Worm (Caenorhabditis elegans): ENCODE results near the gene Y105C5A.1268.
A peak's percentile ranks its signal among the peaks of the same experiment; 100 is the strongest.

The Y105C5A.1268 gene

DNA sequence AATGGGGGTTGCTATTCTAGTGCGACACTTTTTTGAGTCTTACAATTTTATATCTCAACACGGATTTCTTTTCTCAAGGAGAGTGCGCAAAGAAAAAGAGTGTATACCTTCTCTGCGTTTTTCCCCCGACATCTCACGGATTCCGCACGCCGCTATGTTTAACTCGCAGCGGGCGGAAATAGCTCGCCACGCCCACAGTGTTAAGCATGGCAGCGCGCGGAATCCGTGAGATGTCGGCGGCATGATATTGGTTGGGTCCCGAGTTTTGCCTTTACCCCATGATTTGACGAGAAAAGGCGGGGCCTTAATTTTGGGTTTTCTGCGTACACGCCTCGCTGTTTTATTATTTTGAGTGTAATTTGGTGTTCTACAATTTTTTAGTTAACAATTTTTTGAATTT lies 45.6 kb upstream of the Y105C5A.1268 start:
- TF ChIP-seq unc-86 (tag; optimal IDR thresholded peaks at IDR 0.05), result no peak
- no peak for TF ChIP-seq syd-9 (tag; optimal IDR thresholded peaks at IDR 0.05)
- no peak for TF ChIP-seq ceh-14 (tag; optimal IDR thresholded peaks at IDR 0.05)
- TF ChIP-seq tbx-7 (tag; optimal IDR thresholded peaks at IDR 0.05), result no peak
- no peak for TF ChIP-seq T23F11.4 (GFP tag; optimal IDR thresholded peaks at IDR 0.05)
- no peak for TF ChIP-seq ceh-9 (tag; optimal IDR thresholded peaks at IDR 0.05)
- no peak for TF ChIP-seq fkh-10 (GFP tag; optimal IDR thresholded peaks at IDR 0.05)
- TF ChIP-seq unc-42 (tag; optimal IDR thresholded peaks at IDR 0.05), result no peak
- TF ChIP-seq lim-6 (tag; optimal IDR thresholded peaks at IDR 0.05), result no peak
- no peak for TF ChIP-seq hlh-8 (tag; optimal IDR thresholded peaks at IDR 0.05)
- no peak for TF ChIP-seq K09A11.1 (tag; optimal IDR thresholded peaks at IDR 0.05; ENCODE audit: insufficient read depth)
- no peak for TF ChIP-seq unc-3 (GFP tag; conservative IDR thresholded peaks at IDR 0.05)
- no peak for TF ChIP-seq unc-3 (tag; optimal IDR thresholded peaks at IDR 0.05)
- TF ChIP-seq pha-4 (tag; optimal IDR thresholded peaks at IDR 0.05), result no peak
- no peak for TF ChIP-seq fkh-6 (tag; optimal IDR thresholded peaks at IDR 0.05)
- no peak for TF ChIP-seq hlh-6 (tag; optimal IDR thresholded peaks at IDR 0.05)
- no peak for TF ChIP-seq ama-1 (optimal IDR thresholded peaks at IDR 0.05)
- TF ChIP-seq ttx-3 (tag; optimal IDR thresholded peaks at IDR 0.05), result no peak
- no peak for TF ChIP-seq hlh-15 (tag; optimal IDR thresholded peaks at IDR 0.05)

DNA sequence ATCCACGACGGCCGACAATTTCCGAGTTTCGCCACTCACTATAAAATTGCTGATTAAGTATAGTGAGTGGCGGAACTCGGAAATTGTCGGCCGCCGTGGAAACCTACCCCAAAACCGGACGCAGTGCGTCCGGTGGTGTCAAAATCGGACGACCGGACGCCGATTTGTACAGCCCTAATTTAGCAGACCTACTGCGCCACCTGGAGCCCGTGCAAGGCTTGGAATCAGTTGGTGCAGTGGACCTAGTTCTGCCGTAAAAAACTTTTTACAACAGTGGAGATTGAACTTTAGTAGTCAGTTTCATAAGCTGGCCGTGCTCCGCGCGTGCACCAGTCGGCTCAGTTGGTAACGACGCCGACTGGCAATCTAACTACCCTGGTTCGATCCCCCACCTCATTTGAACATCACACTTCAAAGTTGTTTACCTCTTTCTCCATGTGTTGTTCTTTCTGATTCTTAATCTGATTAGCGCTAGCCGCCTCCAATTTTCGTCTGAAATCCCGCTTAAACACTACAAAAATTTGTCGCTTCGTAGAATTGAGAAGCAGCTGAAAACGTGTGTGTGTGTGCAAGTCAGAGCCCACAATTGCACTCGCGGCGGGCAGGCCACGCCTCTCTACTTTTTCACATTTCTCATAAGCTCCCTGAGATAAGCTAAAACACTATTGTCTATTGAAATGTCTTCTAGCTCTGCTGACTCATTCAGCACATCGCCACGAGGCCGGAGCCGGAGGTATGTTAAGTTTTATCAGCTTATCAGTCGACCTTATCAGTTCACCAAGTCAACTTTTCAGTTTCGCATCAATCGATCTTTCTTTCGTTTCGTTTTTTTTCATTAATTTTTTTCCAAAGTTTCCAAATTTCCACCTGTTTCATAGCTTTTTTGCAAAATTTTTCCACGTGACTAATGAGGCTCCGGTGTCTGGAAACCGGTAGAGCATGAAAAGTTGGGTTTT lies 42.5 kb upstream of the Y105C5A.1268 start, which contains the start of gene Y105C5A.15:
Gene Y105C5A.15 (plus strand): TSS at position 678 of the 956 bp plus-strand sequence.
- no peak for TF ChIP-seq che-1 (tag; optimal IDR thresholded peaks at IDR 0.05)
- no peak for TF ChIP-seq hlh-15 (tag; optimal IDR thresholded peaks at IDR 0.05)
- no peak for TF ChIP-seq lim-6 (tag; optimal IDR thresholded peaks at IDR 0.05)
- TF ChIP-seq ceh-22 (tag; optimal IDR thresholded peaks at IDR 0.05), result no peak
- TF ChIP-seq C08G9.2 (tag; optimal IDR thresholded peaks at IDR 0.05), result no peak
- TF ChIP-seq pax-1 (tag; optimal IDR thresholded peaks at IDR 0.05), result no peak
- TF ChIP-seq sdc-2 (tag; optimal IDR thresholded peaks at IDR 0.05), result no peak
- TF ChIP-seq elt-2 (tag; optimal IDR thresholded peaks at IDR 0.05), result peak; percentile 53

DNA sequence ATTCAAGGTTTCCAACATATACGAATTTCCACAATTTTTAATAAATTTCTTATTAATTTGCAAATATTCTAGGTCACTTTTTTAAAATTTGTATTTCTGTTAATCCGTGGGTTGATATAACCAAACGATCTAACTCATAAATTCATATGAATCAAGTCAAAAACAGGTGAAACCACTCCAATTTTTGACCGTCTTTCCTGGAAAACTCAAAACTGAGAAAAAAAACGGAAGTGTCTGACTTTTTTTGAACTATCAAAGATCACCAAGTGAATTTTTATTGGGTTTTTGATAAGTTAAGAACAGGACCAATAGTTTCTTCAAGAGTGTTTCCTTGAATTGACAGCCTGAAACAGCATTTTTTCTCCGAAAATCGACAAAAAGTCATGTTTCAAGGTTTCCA lies 41.6 kb upstream of the Y105C5A.1268 start:
- TF ChIP-seq mec-3 (tag; optimal IDR thresholded peaks at IDR 0.05; ENCODE audit: borderline replicate concordance), result no peak
- TF ChIP-seq K09A11.1 (tag; optimal IDR thresholded peaks at IDR 0.05; ENCODE audit: insufficient read depth), result no peak
- no peak for TF ChIP-seq ceh-30 (tag; optimal IDR thresholded peaks at IDR 0.05)
- TF ChIP-seq sox-2 (GFP tag; IDR thresholded peaks at IDR 0.05), result no peak
- TF ChIP-seq hlh-30 (tag; optimal IDR thresholded peaks at IDR 0.05; ENCODE audit: insufficient read depth), result no peak
- TF ChIP-seq pat-9 (tag; optimal IDR thresholded peaks at IDR 0.05), result no peak
- no peak for TF ChIP-seq unc-86 (tag; optimal IDR thresholded peaks at IDR 0.05)
- no peak for TF ChIP-seq zip-5 (tag; optimal IDR thresholded peaks at IDR 0.05)
- TF ChIP-seq Y22D7AL.16 (tag; optimal IDR thresholded peaks at IDR 0.05), result no peak
- TF ChIP-seq npax-4 (tag; optimal IDR thresholded peaks at IDR 0.05), result no peak
- TF ChIP-seq ama-1 (optimal IDR thresholded peaks at IDR 0.05), result no peak
- TF ChIP-seq hlh-13 (GFP tag; optimal IDR thresholded peaks at IDR 0.05), result no peak
- no peak for TF ChIP-seq odd-2 (tag; optimal IDR thresholded peaks at IDR 0.05)

DNA sequence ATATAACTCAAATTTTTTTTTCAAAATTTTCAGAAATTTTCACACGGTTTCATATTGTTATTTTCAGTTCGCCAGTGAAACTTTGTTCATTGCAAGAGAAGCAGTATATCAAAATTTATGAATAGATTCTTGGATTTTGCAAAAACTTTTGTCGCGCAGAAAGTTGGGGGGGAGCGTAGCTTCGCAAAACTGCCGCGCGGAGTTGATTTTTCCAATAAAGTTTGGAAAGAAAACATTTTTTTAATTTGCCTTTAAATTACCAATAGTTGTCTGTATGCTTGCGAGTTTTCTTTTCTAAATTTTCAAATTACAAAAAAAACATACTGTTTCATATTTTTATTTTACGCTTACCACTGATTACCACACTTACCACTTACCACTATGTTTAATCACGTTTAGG lies 40.0 kb upstream of the Y105C5A.1268 start:
- TF ChIP-seq ceh-6 (GFP tag; optimal IDR thresholded peaks at IDR 0.05) (no peak), tbx-2 (tag; optimal IDR thresholded peaks at IDR 0.05) (no peak), hlh-15 (tag; optimal IDR thresholded peaks at IDR 0.05) (no peak), lim-6 (tag; optimal IDR thresholded peaks at IDR 0.05) (no peak)

Data from whole organism, late embryonic.